Fruit fly (Drosophila melanogaster) whole organism, wandering third instar larva: ENCODE data around the gene CG15740.

Experiments used
- CG32264 ChIP-seq: fragments of 200-800 bp; sonication (Bioruptor generic); optimal IDR thresholded peaks from 2 replicates; lab custom pipeline; 2016; ENCODE audit warnings: missing biosample characterization, missing genetic modification characterization
- CG9705 ChIP-seq: fragments of 200-800 bp; sonication (Bioruptor generic); optimal IDR thresholded peaks from 2 replicates; lab custom pipeline; 2018; ENCODE audit warnings: missing biosample characterization, mild to moderate bottlenecking, missing genetic modification characterization
- CrebA ChIP-seq: fragments of 200-800 bp; sonication (Bioruptor generic); optimal IDR thresholded peaks from 2 replicates; lab custom pipeline; 2016; ENCODE audit warnings: missing biosample characterization, mild to moderate bottlenecking, missing genetic modification characterization, borderline replicate concordance
- Dfd ChIP-seq: fragments of >200 bp; optimal IDR thresholded peaks from 2 replicates; lab custom pipeline; 2017; ENCODE audit warnings: missing biosample characterization, missing genetic modification characterization
- Dif ChIP-seq: fragments of 200-275, 200-300 bp; sonication (Bioruptor generic); optimal IDR thresholded peaks from 2 replicates; lab custom pipeline; 2018; ENCODE audit warnings: missing biosample characterization, missing genetic modification characterization; ENCODE audit not compliant: partially characterized antibody
- GATAd ChIP-seq: sonication (Bioruptor generic); optimal IDR thresholded peaks from 2 replicates; lab custom pipeline; 2016; ENCODE audit warnings: missing biosample characterization, missing genetic modification characterization
- HLH106 ChIP-seq: fragments of 200-800 bp; optimal IDR thresholded peaks from 3 replicates; lab custom pipeline; 2019; ENCODE audit warnings: missing biosample characterization, mild to moderate bottlenecking, missing genetic modification characterization, moderate library complexity
- Hr78 ChIP-seq: fragments of >200 bp; optimal IDR thresholded peaks from 2 replicates; lab custom pipeline; 2017; ENCODE audit warnings: missing biosample characterization, missing genetic modification characterization
- Hr83 ChIP-seq: fragments of 200-300 bp; sonication (Bioruptor generic); optimal IDR thresholded peaks from 2 replicates; lab custom pipeline; 2016; ENCODE audit warnings: missing biosample characterization, mild to moderate bottlenecking, missing genetic modification characterization, moderate library complexity; ENCODE audit not compliant: poor library complexity, severe bottlenecking
- Jra ChIP-seq: sonication (Bioruptor generic); optimal IDR thresholded peaks from 2 replicates; lab custom pipeline; 2016; ENCODE audit warnings: missing biosample characterization, missing genetic modification characterization
- Mio ChIP-seq: sonication (Bioruptor generic); optimal IDR thresholded peaks from 2 replicates; lab custom pipeline; 2016; ENCODE audit warnings: missing biosample characterization, missing genetic modification characterization
- Myc ChIP-seq: fragments of >200 bp; optimal IDR thresholded peaks from 2 replicates; lab custom pipeline; 2017
- N ChIP-seq: fragments of >200 bp; optimal IDR thresholded peaks from 2 replicates; lab custom pipeline; 2018; ENCODE audit warnings: missing biosample characterization, missing external identifiers, missing genetic modification characterization
- OdsH ChIP-seq: fragments of 200-800 bp; sonication (Bioruptor generic); optimal IDR thresholded peaks from 2 replicates; lab custom pipeline; 2016; ENCODE audit warnings: missing biosample characterization, mild to moderate bottlenecking, missing genetic modification characterization
- Sp1 ChIP-seq: fragments of 200-800 bp; sonication (Bioruptor generic); optimal IDR thresholded peaks from 3 replicates; lab custom pipeline; 2019; ENCODE audit warnings: missing biosample characterization, mild to moderate bottlenecking, missing genetic modification characterization, moderate library complexity
- Vsx2 ChIP-seq: fragments of 200-300, 225-300 bp; sonication (Bioruptor generic); optimal IDR thresholded peaks from 2 replicates; lab custom pipeline; 2018; ENCODE audit warnings: missing biosample characterization, missing genetic modification characterization; ENCODE audit not compliant: partially characterized antibody
- br ChIP-seq: fragments of 200-800 bp; sonication (Bioruptor generic); optimal IDR thresholded peaks from 2 replicates; lab custom pipeline; 2016; ENCODE audit warnings: missing biosample characterization, missing genetic modification characterization
- brk ChIP-seq: fragments of 200-800 bp; sonication (Bioruptor generic); optimal IDR thresholded peaks from 2 replicates; lab custom pipeline; 2016; ENCODE audit warnings: missing biosample characterization, mild to moderate bottlenecking, missing genetic modification characterization
- dl ChIP-seq, 2 experiments: fragments of 175-275, 200-275 bp in 1 of 2; fragments of 200-275 bp in 1 of 2; sonication (Bioruptor generic); optimal IDR thresholded peaks; lab custom pipeline; 2018; ENCODE audit warnings: mild to moderate bottlenecking in 2 of 2, missing biosample characterization in 2 of 2, missing genetic modification characterization in 2 of 2, moderate library complexity in 2 of 2; ENCODE audit not compliant: partially characterized antibody in 2 of 2, insufficient read depth in 1 of 2
- dmrt93B ChIP-seq: fragments of 200-800 bp; sonication (Bioruptor generic); optimal IDR thresholded peaks from 2 replicates; lab custom pipeline; 2018; ENCODE audit warnings: missing biosample characterization, mild to moderate bottlenecking, missing genetic modification characterization
- dsf ChIP-seq: sonication (Bioruptor generic); optimal IDR thresholded peaks from 2 replicates; lab custom pipeline; 2016; ENCODE audit warnings: missing biosample characterization, missing genetic modification characterization, borderline replicate concordance
- foxo ChIP-seq, 2 experiments: fragments of 200-800 bp; sonication (Bioruptor generic); optimal IDR thresholded peaks; 2 replicates in 1 of 2; 3 replicates in 1 of 2; lab custom pipeline; 2016 to 2017; ENCODE audit warnings: missing biosample characterization in 2 of 2, missing genetic modification characterization in 2 of 2
- fru ChIP-seq: fragments of 200-800 bp; sonication (Bioruptor generic); optimal IDR thresholded peaks from 3 replicates; lab custom pipeline; 2016; ENCODE audit warnings: missing biosample characterization, mild to moderate bottlenecking, missing genetic modification characterization
- h ChIP-seq: fragments of 200-800 bp; sonication (Bioruptor generic); optimal IDR thresholded peaks from 3 replicates; lab custom pipeline; 2016; ENCODE audit warnings: missing biosample characterization, mild to moderate bottlenecking, missing genetic modification characterization
- jim ChIP-seq: fragments of 175-275, 200-325 bp; sonication (Bioruptor generic); optimal IDR thresholded peaks from 2 replicates; lab custom pipeline; 2016; ENCODE audit warnings: missing biosample characterization, mild to moderate bottlenecking, missing genetic modification characterization
- lola ChIP-seq: fragments of >200 bp; optimal IDR thresholded peaks from 2 replicates; lab custom pipeline; 2017; ENCODE audit warnings: missing biosample characterization, missing genetic modification characterization
- pan ChIP-seq: fragments of >200 bp; optimal IDR thresholded peaks from 2 replicates; lab custom pipeline; 2017
- psq ChIP-seq: fragments of 200-800 bp; sonication (Bioruptor generic); optimal IDR thresholded peaks from 3 replicates; lab custom pipeline; 2017; ENCODE audit warnings: missing biosample characterization, mild to moderate bottlenecking, missing genetic modification characterization, moderate library complexity
- rgr ChIP-seq: fragments of 200-800 bp; sonication (Bioruptor generic); optimal IDR thresholded peaks from 3 replicates; lab custom pipeline; 2016; ENCODE audit warnings: missing biosample characterization, mild to moderate bottlenecking, missing genetic modification characterization
- sage ChIP-seq: fragments of 200-800 bp; sonication (Bioruptor generic); optimal IDR thresholded peaks from 2 replicates; lab custom pipeline; 2016; ENCODE audit warnings: missing biosample characterization, mild to moderate bottlenecking, missing genetic modification characterization
- tai ChIP-seq: sonication (Bioruptor generic); optimal IDR thresholded peaks from 2 replicates; lab custom pipeline; 2016; ENCODE audit warnings: missing biosample characterization, missing genetic modification characterization
- usp ChIP-seq: fragments of >200 bp; optimal IDR thresholded peaks from 2 replicates; lab custom pipeline; 2017; ENCODE audit warnings: missing biosample characterization, missing genetic modification characterization
- woc ChIP-seq: sonication (Bioruptor generic); optimal IDR thresholded peaks from 2 replicates; lab custom pipeline; 2016; ENCODE audit warnings: missing biosample characterization, mild to moderate bottlenecking, missing genetic modification characterization

Gene CG15740

dm6 chrX:11846049-11846718 lies at the start of gene CG15740:
Gene CG15740 (minus strand): TSS chrX:11846099.
- TF ChIP-seq N (no peak), Hr83 (GFP tag; lab: Kevin White, UChicago) (no peak), Dif (GFP tag; lab: Kevin White, UChicago) (no peak), pan (no peak), br (no peak), Dfd (GFP tag; lab: Kevin White, UChicago) (no peak), HLH106 (tag; lab: Kevin White, UChicago) (no peak), brk (GFP tag; lab: Kevin White, UChicago) (no peak), Jra (GFP tag; lab: Kevin White, UChicago) (no peak), dsf (GFP tag; lab: Kevin White, UChicago) (no peak), OdsH (GFP tag; lab: Kevin White, UChicago) (no peak), CG32264 (GFP tag; lab: Kevin White, UChicago) (no peak), Myc (no peak), dl (GFP tag; optimal IDR thresholded peaks at IDR 0.05; lab: Kevin White, UChicago; ENCODE audit: insufficient read depth in 1 of 2, partially characterized antibody in 2 of 2) (no peak), Mio (no peak), fru (no peak), jim (GFP tag; lab: Kevin White, UChicago) (no peak), usp (no peak)

- TF ChIP-seq Dfd (GFP tag; lab: Kevin White, UChicago) = peak; percentile 77
- TF ChIP-seq HLH106 (tag; lab: Kevin White, UChicago) = no peak
- no peak for TF ChIP-seq lola
- TF ChIP-seq jim (GFP tag; lab: Kevin White, UChicago) = no peak
- no peak for TF ChIP-seq psq (GFP tag; lab: Kevin White, UChicago)
Observed at dm6 chrX:11895141-11895540, 49.2 kb upstream of the CG15740 start.

DNA sequence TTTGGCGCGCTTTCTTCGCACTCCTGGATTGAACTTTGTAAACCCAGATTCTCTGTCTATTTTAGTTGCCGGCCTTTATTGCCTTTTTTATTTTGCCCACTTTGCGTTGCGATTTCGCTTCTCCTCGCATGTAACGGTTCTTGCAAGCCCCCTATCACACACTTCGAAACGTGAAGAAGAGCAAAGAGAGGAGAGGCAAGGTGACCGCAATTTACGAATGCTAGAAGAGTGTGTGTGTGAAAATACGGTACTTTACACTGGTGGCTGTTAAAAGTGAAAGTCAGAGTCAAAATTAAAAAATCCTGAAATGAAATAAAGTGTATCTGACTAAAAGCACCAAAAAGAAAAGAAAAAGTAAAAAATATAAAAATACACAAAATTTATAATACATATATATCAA lies 48.3 kb upstream of the CG15740 start:
- TF ChIP-seq dmrt93B (no peak), CG9705 (GFP tag; lab: Kevin White, UChicago) (no peak), br (no peak), Sp1 (GFP tag; lab: Kevin White, UChicago) (no peak)
- TF ChIP-seq, all 38 proteins: peak for 0

- no peak for TF ChIP-seq br
- no peak for TF ChIP-seq fru
- no peak for TF ChIP-seq rgr
- no peak for TF ChIP-seq foxo (GFP tag; optimal IDR thresholded peaks at IDR 0.05; lab: Kevin White, UChicago)
- TF ChIP-seq Mio = no peak
- TF ChIP-seq OdsH (GFP tag; lab: Kevin White, UChicago) = no peak
- TF ChIP-seq usp = no peak
- TF ChIP-seq CrebA (GFP tag; lab: Kevin White, UChicago) = no peak
- TF ChIP-seq CG9705 (GFP tag; lab: Kevin White, UChicago) = no peak
- no peak for TF ChIP-seq dsf (GFP tag; lab: Kevin White, UChicago)
- TF ChIP-seq Sp1 (GFP tag; lab: Kevin White, UChicago) = no peak
- TF ChIP-seq Dif (GFP tag; lab: Kevin White, UChicago) = no peak
Observed at dm6 chrX:11893643-11894042, 47.7 kb upstream of the CG15740 start, which contains the start of gene wisp. Gene wisp (plus strand): TSS chrX:11893943.

- no peak for TF ChIP-seq brk (GFP tag; lab: Kevin White, UChicago)
- TF ChIP-seq lola = no peak
- TF ChIP-seq N = no peak
- TF ChIP-seq Dif (GFP tag; lab: Kevin White, UChicago) = no peak
- TF ChIP-seq woc = no peak
- no peak for TF ChIP-seq Hr78 (GFP tag; lab: Kevin White, UChicago)
- TF ChIP-seq HLH106 (tag; lab: Kevin White, UChicago) = no peak
- no peak for TF ChIP-seq fru
Observed at dm6 chrX:11891682-11892179, 45.8 kb upstream of the CG15740 start, which contains the start of gene sicily. Gene sicily (plus strand): TSS chrX:11891732.

dm6 chrX:11888142-11888541 lies 42.2 kb upstream of the CG15740 start, which contains the start of gene CG1840:
Gene CG1840 (plus strand): TSS chrX:11888352.
- TF ChIP-seq CrebA (GFP tag; lab: Kevin White, UChicago) (no peak), Hr78 (GFP tag; lab: Kevin White, UChicago) (no peak), Myc (no peak), rgr (peak; percentile 24), tai (GFP tag; lab: Kevin White, UChicago) (no peak), usp (no peak), Dif (GFP tag; lab: Kevin White, UChicago) (no peak), h (peak; percentile 26), woc (peak; percentile 62), Hr83 (GFP tag; lab: Kevin White, UChicago) (peak; percentile 10), N (no peak), GATAd (GFP tag; lab: Kevin White, UChicago) (no peak), dl (GFP tag; optimal IDR thresholded peaks at IDR 0.05; lab: Kevin White, UChicago; ENCODE audit: insufficient read depth in 1 of 2, partially characterized antibody in 2 of 2) (no peak), Jra (GFP tag; lab: Kevin White, UChicago) (no peak), psq (GFP tag; lab: Kevin White, UChicago) (no peak), Dfd (GFP tag; lab: Kevin White, UChicago) (no peak), Vsx2 (GFP tag; lab: Kevin White, UChicago) (no peak), sage (GFP tag; lab: Kevin White, UChicago) (no peak)
